Worm (Caenorhabditis elegans): Measurements from ENCODE around the gene tdo-2.

DNA sequence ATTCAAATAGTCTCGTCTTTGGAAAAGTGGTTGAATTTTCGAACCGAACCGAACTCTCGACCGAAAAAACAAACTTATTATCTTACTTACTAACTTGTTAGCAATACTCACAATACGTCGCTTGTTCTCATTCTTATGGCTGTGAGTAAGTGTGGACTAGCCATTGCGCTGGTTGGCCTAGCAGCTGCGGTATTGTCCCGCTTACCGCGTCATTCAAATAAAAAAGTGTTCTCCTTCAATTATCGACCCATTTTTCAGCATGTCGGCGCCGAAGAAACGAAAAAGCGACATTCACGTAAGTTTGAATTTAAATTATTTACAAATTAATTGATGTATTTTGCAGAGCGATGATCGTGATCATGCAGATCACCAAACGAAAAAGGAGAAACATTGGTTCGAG, 39.3 kb upstream of the tdo-2 start:
- TF ChIP-seq isw-1 (GFP tag; IDR thresholded peaks at IDR 0.05) = no peak
- TF ChIP-seq fos-1 (tag; optimal IDR thresholded peaks at IDR 0.05) = no peak
- TF ChIP-seq unc-98 (GFP tag; IDR thresholded peaks at IDR 0.05) = no peak
- peak; percentile 39 for TF ChIP-seq rnt-1 (tag; optimal IDR thresholded peaks at IDR 0.05)
- no peak for TF ChIP-seq ama-1 (optimal IDR thresholded peaks at IDR 0.05)
- TF ChIP-seq dsc-1 (tag; optimal IDR thresholded peaks at IDR 0.05) = no peak

Data from whole organism, L1 larva.